Worm (Caenorhabditis elegans) whole organism, L1 larva: ENCODE data around the gene srh-33.

Experiments
- aly-2 ChIP-seq: fragments of 150-350 bp; optimal IDR thresholded peaks from 2 replicates; lab custom pipeline; 2014; ENCODE audit warnings: missing biosample characterization, missing genetic modification characterization
- ama-1 ChIP-seq: fragments of 150-350 bp; optimal IDR thresholded peaks from 2 replicates; lab custom pipeline; 2014
- egl-27 ChIP-seq, 2 experiments: fragments of 150-350 bp in 1 of 2; sonication (generic microtip); optimal IDR thresholded peaks; 3 replicates each; lab custom pipeline; 2017 to 2018; ENCODE audit warnings: missing biosample characterization in 2 of 2, missing genetic modification characterization in 2 of 2, missing genetic modification reagents in 2 of 2
- snpc-4 ChIP-seq: fragments of 150-350 bp; optimal IDR thresholded peaks from 2 replicates; lab custom pipeline; 2014; ENCODE audit warnings: missing biosample characterization, missing genetic modification characterization

DNA sequence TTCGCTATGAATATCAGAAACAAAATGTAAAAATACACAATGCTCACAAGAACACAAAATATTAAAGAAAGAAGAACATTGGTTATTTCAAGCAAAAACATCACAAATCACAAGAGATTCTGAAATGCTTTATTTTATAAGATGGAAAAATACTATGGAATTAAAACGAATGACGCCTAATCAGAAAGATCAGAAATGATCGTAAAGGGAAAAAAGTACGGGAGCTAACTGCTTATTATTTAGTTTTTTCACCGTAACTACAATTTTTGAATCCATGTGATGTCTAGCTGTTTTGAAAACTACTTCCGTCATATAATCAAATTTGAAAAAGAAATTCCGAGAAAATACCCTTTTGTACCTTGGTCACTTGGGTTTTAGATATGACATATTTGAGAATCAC lies 25.4 kb upstream of the srh-33 start, which contains the start of gene srbc-57:
- no peak for TF ChIP-seq ama-1 (lab: Kevin White, UChicago)
- no peak for TF ChIP-seq snpc-4 (tag; lab: Kevin White, UChicago)
- no peak for TF ChIP-seq aly-2 (tag; lab: Kevin White, UChicago)
- no peak for TF ChIP-seq egl-27 (tag; optimal IDR thresholded peaks at IDR 0.05; lab: Kevin White, UChicago)
